Worm (Caenorhabditis elegans) whole organism, L1 larva: ENCODE measurements around the gene T19D12.2.

ENCODE experiments used
- efl-1 ChIP-seq, 4 experiments: fragments of 150-350 bp; optimal IDR thresholded peaks in 3 of 4; peaks in 1 of 4; 1 replicate in 1 of 4; 2 replicates in 3 of 4; lab custom pipeline; 2014; ENCODE audit warnings: missing biosample characterization in 2 of 4, missing genetic modification characterization in 2 of 4, missing genetic modification reagents in 2 of 4
- isw-1 ChIP-seq: fragments of 200-800 bp; sonication (Bioruptor generic); IDR thresholded peaks from 2 replicates; pipeline ENCODE4 v1.3.6; 2022; ENCODE audit warnings: missing genetic modification characterization, missing compliant biosample characterization
- lsy-2 ChIP-seq, 2 experiments: fragments of 150-350 bp; optimal IDR thresholded peaks; 2 replicates each; lab custom pipeline; 2014; ENCODE audit warnings: missing biosample characterization in 2 of 2, missing genetic modification characterization in 2 of 2
- mep-1 ChIP-seq: fragments of 150-350 bp; optimal IDR thresholded peaks from 2 replicates; lab custom pipeline; 2014; ENCODE audit warnings: missing biosample characterization, missing genetic modification characterization
- nhr-12 ChIP-seq: sonication (generic microtip); optimal IDR thresholded peaks from 2 replicates; lab custom pipeline; 2017; ENCODE audit warnings: missing biosample characterization, missing genetic modification characterization
- ztf-4 ChIP-seq: fragments of 150-350 bp; optimal IDR thresholded peaks from 2 replicates; lab custom pipeline; 2014; ENCODE audit warnings: missing biosample characterization, missing genetic modification characterization

- TF ChIP-seq isw-1 (GFP tag; lab: Robert Waterston, UW) (no peak), mep-1 (tag; lab: Kevin White, UChicago) (no peak), ztf-4 (no peak), lsy-2 (tag; optimal IDR thresholded peaks at IDR 0.05; lab: Kevin White, UChicago) (no peak), efl-1 (optimal IDR thresholded peaks at IDR 0.05; lab: Kevin White, UChicago) (no peak), efl-1 (GFP tag; optimal IDR thresholded peaks at IDR 0.05 in 1 of 2; lab: Kevin White, UChicago) (no peak), nhr-12 (tag; lab: Kevin White, UChicago) (no peak)
Observed at ce11 chrII:6663799-6664198, 2.7 kb downstream of the T19D12.2 start.
